Worm (Caenorhabditis elegans) whole organism, late embryonic: ENCODE measurements around the gene lips-13.

Experiments used
- C38D4.7 ChIP-seq: fragments of 200-800 bp; sonication (Bioruptor generic); optimal IDR thresholded peaks from 2 replicates; lab custom pipeline; 2018; ENCODE audit warnings: mild to moderate bottlenecking, missing genetic modification characterization, moderate library complexity, missing compliant biosample characterization
- F13H6.1 ChIP-seq: sonication (generic microtip); optimal IDR thresholded peaks from 2 replicates; lab custom pipeline; 2016; ENCODE audit warnings: missing genetic modification characterization, missing compliant biosample characterization
- ceh-19 ChIP-seq: fragments of 200-800 bp; sonication (Bioruptor generic); optimal IDR thresholded peaks from 2 replicates; lab custom pipeline; 2018; ENCODE audit warnings: mild to moderate bottlenecking, missing genetic modification characterization, missing compliant biosample characterization
- dmd-4 ChIP-seq: sonication (generic microtip); optimal IDR thresholded peaks from 2 replicates; lab custom pipeline; 2016; ENCODE audit warnings: borderline replicate concordance, missing genetic modification characterization, missing compliant biosample characterization
- fkh-6 ChIP-seq: sonication (generic microtip); optimal IDR thresholded peaks from 2 replicates; lab custom pipeline; 2016; ENCODE audit warnings: missing genetic modification characterization, missing compliant biosample characterization
- nfya-1 ChIP-seq: sonication (generic microtip); optimal IDR thresholded peaks from 2 replicates; lab custom pipeline; 2017; ENCODE audit warnings: missing genetic modification characterization, mild to moderate bottlenecking, missing compliant biosample characterization, antibody characterized with exemption, moderate library complexity
- pax-1 ChIP-seq: fragments of 150-350 bp; optimal IDR thresholded peaks from 2 replicates; lab custom pipeline; 2014; ENCODE audit warnings: missing biosample characterization, missing genetic modification characterization
- pha-4 ChIP-seq: fragments of 150-350 bp; optimal IDR thresholded peaks from 2 replicates; lab custom pipeline; 2018; ENCODE audit warnings: missing biosample characterization, missing genetic modification reagents, missing genetic modification characterization
- rnt-1 ChIP-seq: sonication (generic microtip); optimal IDR thresholded peaks from 2 replicates; lab custom pipeline; 2016; ENCODE audit warnings: missing genetic modification characterization, missing compliant biosample characterization
- unc-42 ChIP-seq: sonication (generic microtip); optimal IDR thresholded peaks from 2 replicates; lab custom pipeline; 2016; ENCODE audit warnings: missing genotype, missing genetic modification characterization, missing compliant biosample characterization
- zip-5 ChIP-seq: sonication (generic microtip); optimal IDR thresholded peaks from 2 replicates; lab custom pipeline; 2016; ENCODE audit warnings: missing genetic modification characterization, missing compliant biosample characterization

ce11 chrII:1103484-1104100 lies 14.2 kb downstream of the lips-13 start:
- TF ChIP-seq nfya-1 (tag; lab: Kevin White, UChicago) (no peak), F13H6.1 (tag; lab: Kevin White, UChicago) (no peak), unc-42 (tag; lab: Kevin White, UChicago) (no peak), pax-1 (tag; lab: Kevin White, UChicago) (no peak), C38D4.7 (no peak), rnt-1 (tag; lab: Kevin White, UChicago) (no peak), ceh-19 (GFP tag; lab: Kevin White, UChicago) (no peak), pha-4 (no peak), zip-5 (tag; lab: Kevin White, UChicago) (no peak), fkh-6 (tag; lab: Kevin White, UChicago) (no peak), dmd-4 (tag; lab: Kevin White, UChicago) (no peak)
